Fruit fly (Drosophila melanogaster) whole organism, embryonic: ENCODE measurements around the gene ash1.

Experiments
- BtbVII ChIP-seq: fragments of 200-800 bp; sonication (Bioruptor generic); optimal IDR thresholded peaks from 3 replicates; lab custom pipeline; 2017; ENCODE audit warnings: missing biosample characterization, mild to moderate bottlenecking, missing genetic modification characterization
- CG10209 ChIP-seq: fragments of 200-800 bp; sonication (Bioruptor generic); optimal IDR thresholded peaks from 3 replicates; lab custom pipeline; 2017; ENCODE audit warnings: missing biosample characterization, mild to moderate bottlenecking, missing genetic modification characterization, missing genetic modification reagents
- CG10431 ChIP-seq: fragments of 200-800 bp; sonication (Bioruptor generic); optimal IDR thresholded peaks from 3 replicates; lab custom pipeline; 2018; ENCODE audit warnings: missing biosample characterization, mild to moderate bottlenecking, missing genetic modification characterization
- CG11560 ChIP-seq: fragments of 200-800 bp; sonication (Bioruptor generic); IDR thresholded peaks from 3 replicates; pipeline ENCODE4 v1.3.6; 2022; ENCODE audit warnings: missing biosample characterization, missing genetic modification characterization
- CG11695 ChIP-seq: fragments of 200-800 bp; sonication (Bioruptor generic); IDR thresholded peaks from 3 replicates; pipeline ENCODE4 v1.3.6; 2022; ENCODE audit warnings: missing biosample characterization, missing genetic modification characterization
- CG12659 ChIP-seq: fragments of 200-800 bp; sonication (Bioruptor generic); optimal IDR thresholded peaks from 3 replicates; lab custom pipeline; 2017; ENCODE audit warnings: mild to moderate bottlenecking, missing biosample characterization, missing genetic modification reagents, missing genetic modification characterization
- CG14050 ChIP-seq: fragments of 200-800 bp; sonication (Bioruptor generic); IDR thresholded peaks from 3 replicates; pipeline ENCODE4 v1.3.6; 2022; ENCODE audit warnings: missing biosample characterization, missing genetic modification characterization
- CG15269 ChIP-seq: fragments of 200-800 bp; sonication (Bioruptor generic); optimal IDR thresholded peaks from 2 replicates; lab custom pipeline; 2018; ENCODE audit warnings: missing biosample characterization, mild to moderate bottlenecking, missing genetic modification characterization, moderate library complexity
- CG15479 ChIP-seq: fragments of 200-800 bp; sonication (Bioruptor generic); optimal IDR thresholded peaks from 3 replicates; lab custom pipeline; 2019; ENCODE audit warnings: missing biosample characterization, mild to moderate bottlenecking, missing genetic modification characterization, moderate library complexity
- CG1603 ChIP-seq: fragments of 200-800 bp; sonication (Bioruptor generic); optimal IDR thresholded peaks from 2 replicates; lab custom pipeline; 2019; ENCODE audit warnings: missing biosample characterization, mild to moderate bottlenecking, missing genetic modification characterization, moderate library complexity
- CG16815 ChIP-seq: fragments of 200-800 bp; sonication (Bioruptor generic); optimal IDR thresholded peaks from 3 replicates; lab custom pipeline; 2017; ENCODE audit warnings: missing biosample characterization, mild to moderate bottlenecking, missing genetic modification characterization
- CG2116 ChIP-seq: fragments of 200-800 bp; sonication (Bioruptor generic); optimal IDR thresholded peaks from 3 replicates; lab custom pipeline; 2018; ENCODE audit warnings: missing biosample characterization, mild to moderate bottlenecking, missing genetic modification characterization
- CG31224 ChIP-seq: fragments of 200-800 bp; sonication (Bioruptor generic); IDR thresholded peaks from 2 replicates; pipeline ENCODE4 v1.3.6; 2022; ENCODE audit warnings: missing biosample characterization, missing genetic modification characterization
- CG31441 ChIP-seq: fragments of 200-800 bp; sonication (Bioruptor generic); IDR thresholded peaks from 2 replicates; pipeline ENCODE4 v1.3.6; 2022; ENCODE audit warnings: missing biosample characterization, missing genetic modification characterization
- CG3281 ChIP-seq: fragments of 200-800 bp; sonication (Bioruptor generic); optimal IDR thresholded peaks from 3 replicates; lab custom pipeline; 2017; ENCODE audit warnings: missing biosample characterization, mild to moderate bottlenecking, missing genetic modification characterization
- CG3847 ChIP-seq: fragments of 200-800 bp; sonication (Bioruptor generic); IDR thresholded peaks from 2 replicates; pipeline ENCODE4 v1.3.6; 2022; ENCODE audit warnings: missing biosample characterization, missing genetic modification characterization
- CG4424 ChIP-seq: fragments of 200-800 bp; sonication (Bioruptor generic); optimal IDR thresholded peaks from 3 replicates; lab custom pipeline; 2016; ENCODE audit warnings: missing biosample characterization, missing genetic modification characterization
- CG4820 ChIP-seq: fragments of 200-800 bp; sonication (Bioruptor generic); optimal IDR thresholded peaks from 3 replicates; lab custom pipeline; 2016; ENCODE audit warnings: missing biosample characterization, missing genetic modification characterization
- CG6654 ChIP-seq: fragments of 200-800 bp; sonication (Bioruptor generic); optimal IDR thresholded peaks from 2 replicates; lab custom pipeline; 2017; ENCODE audit warnings: missing biosample characterization, mild to moderate bottlenecking, missing genetic modification characterization
- CG6854 ChIP-seq: fragments of 200-800 bp; sonication (Bioruptor generic); optimal IDR thresholded peaks from 3 replicates; lab custom pipeline; 2017; ENCODE audit warnings: missing biosample characterization, mild to moderate bottlenecking, missing genetic modification characterization
- CG7745 ChIP-seq: fragments of 200-800 bp; sonication (Bioruptor generic); optimal IDR thresholded peaks from 2 replicates; lab custom pipeline; 2018; ENCODE audit warnings: missing biosample characterization, mild to moderate bottlenecking, missing genetic modification characterization, moderate library complexity
- CG9797 ChIP-seq: fragments of 200-800 bp; sonication (Bioruptor generic); optimal IDR thresholded peaks from 3 replicates; lab custom pipeline; 2018; ENCODE audit warnings: missing biosample characterization, mild to moderate bottlenecking, missing genetic modification characterization
- Dad ChIP-seq: fragments of 200-800 bp; sonication (Bioruptor generic); optimal IDR thresholded peaks from 3 replicates; lab custom pipeline; 2016; ENCODE audit warnings: missing biosample characterization, missing genetic modification characterization
- Dek ChIP-seq: fragments of 200-800 bp; sonication (Bioruptor generic); optimal IDR thresholded peaks from 3 replicates; lab custom pipeline; 2019; ENCODE audit warnings: missing biosample characterization, mild to moderate bottlenecking, missing genetic modification characterization, moderate library complexity
- Dip2 ChIP-seq: fragments of 200-800 bp; sonication (Bioruptor generic); IDR thresholded peaks from 2 replicates; pipeline ENCODE4 v1.3.6; 2022; ENCODE audit warnings: missing biosample characterization, missing genetic modification characterization
- Eip74EF ChIP-seq, 2 experiments: fragments of 200-800 bp in 1 of 2; fragments of >200 bp in 1 of 2; sonication (Bioruptor generic) in 1 of 2; optimal IDR thresholded peaks; 2 replicates each; lab custom pipeline; 2017 to 2019; ENCODE audit warnings: missing biosample characterization in 2 of 2, missing genetic modification characterization in 2 of 2, mild to moderate bottlenecking in 1 of 2, moderate library complexity in 1 of 2
- Elba2 ChIP-seq: fragments of 200-800 bp; sonication (Bioruptor generic); optimal IDR thresholded peaks from 3 replicates; lab custom pipeline; 2016; ENCODE audit warnings: missing biosample characterization, missing genetic modification characterization
- HHEX ChIP-seq: fragments of 200-800 bp; sonication (Bioruptor generic); optimal IDR thresholded peaks from 3 replicates; lab custom pipeline; 2017; ENCODE audit warnings: missing biosample characterization, mild to moderate bottlenecking, missing genetic modification characterization, missing genetic modification reagents
- HLH4C ChIP-seq: fragments of 200-800 bp; sonication (Bioruptor generic); IDR thresholded peaks from 3 replicates; pipeline ENCODE4 v1.3.6; 2022; ENCODE audit warnings: missing biosample characterization, missing genetic modification characterization; ENCODE audit not compliant: partially characterized antibody
- Opbp ChIP-seq: fragments of 200-800 bp; sonication (Bioruptor generic); IDR thresholded peaks from 3 replicates; pipeline ENCODE4 v1.3.6; 2022; ENCODE audit warnings: missing biosample characterization, missing genetic modification characterization; ENCODE audit not compliant: partially characterized antibody
- Six4 ChIP-seq: fragments of 200-800 bp; sonication (Bioruptor generic); optimal IDR thresholded peaks from 2 replicates; lab custom pipeline; 2016; ENCODE audit warnings: missing biosample characterization, missing genetic modification characterization
- Spps ChIP-seq: fragments of 200-800 bp; sonication (Bioruptor generic); optimal IDR thresholded peaks from 2 replicates; lab custom pipeline; 2018; ENCODE audit warnings: missing biosample characterization, mild to moderate bottlenecking, missing genetic modification characterization
- amos ChIP-seq: fragments of 200-800 bp; sonication (Bioruptor generic); IDR thresholded peaks from 2 replicates; pipeline ENCODE4 v1.3.6; 2022; ENCODE audit warnings: missing biosample characterization, missing genetic modification characterization; ENCODE audit not compliant: partially characterized antibody
- dmrt11E ChIP-seq: fragments of 200-800 bp; sonication (Bioruptor generic); optimal IDR thresholded peaks from 3 replicates; lab custom pipeline; 2018; ENCODE audit warnings: missing biosample characterization, mild to moderate bottlenecking, missing genetic modification characterization, moderate library complexity
- exex ChIP-seq: fragments of 200-800 bp; sonication (Bioruptor generic); optimal IDR thresholded peaks from 4 replicates; lab custom pipeline; 2018; ENCODE audit warnings: missing biosample characterization, mild to moderate bottlenecking, missing genetic modification characterization, moderate library complexity
- fd96Cb ChIP-seq: fragments of 200-800 bp; sonication (Bioruptor generic); optimal IDR thresholded peaks from 2 replicates; lab custom pipeline; 2018; ENCODE audit warnings: missing biosample characterization, mild to moderate bottlenecking, missing genetic modification characterization, moderate library complexity
- fu2 ChIP-seq: fragments of 200-800 bp; sonication (Bioruptor generic); optimal IDR thresholded peaks from 2 replicates; lab custom pipeline; 2016; ENCODE audit warnings: missing biosample characterization, missing genetic modification characterization
- ind ChIP-seq: fragments of 200-800 bp; sonication (Bioruptor generic); optimal IDR thresholded peaks from 3 replicates; lab custom pipeline; 2016; ENCODE audit warnings: missing biosample characterization, missing genetic modification characterization
- lab ChIP-seq: fragments of 200-800 bp; sonication (Bioruptor generic); optimal IDR thresholded peaks from 3 replicates; lab custom pipeline; 2017; ENCODE audit warnings: missing biosample characterization, missing genetic modification characterization, mild to moderate bottlenecking, moderate library complexity, missing genetic modification reagents
- nerfin-1 ChIP-seq: fragments of 200-800 bp; sonication (Bioruptor generic); optimal IDR thresholded peaks from 3 replicates; lab custom pipeline; 2019; ENCODE audit warnings: missing biosample characterization, mild to moderate bottlenecking, missing genetic modification characterization, moderate library complexity
- odd ChIP-seq: fragments of 200-800 bp; sonication (Bioruptor generic); optimal IDR thresholded peaks from 2 replicates; lab custom pipeline; 2017; ENCODE audit warnings: missing biosample characterization, mild to moderate bottlenecking, missing genetic modification characterization
- psq ChIP-seq: fragments of 200-800 bp; sonication (Bioruptor generic); optimal IDR thresholded peaks from 2 replicates; lab custom pipeline; 2017; ENCODE audit warnings: missing biosample characterization, missing genetic modification characterization
- sd ChIP-seq: fragments of 200-800 bp; sonication (Bioruptor generic); optimal IDR thresholded peaks from 3 replicates; lab custom pipeline; 2018; ENCODE audit warnings: missing biosample characterization, mild to moderate bottlenecking, missing genetic modification characterization, moderate library complexity
- sob ChIP-seq: fragments of 200-800 bp; sonication (Bioruptor generic); IDR thresholded peaks from 2 replicates; pipeline ENCODE4 v1.3.6; 2022; ENCODE audit warnings: missing biosample characterization, missing genetic modification characterization
- tin ChIP-seq: fragments of 200-800 bp; sonication (Bioruptor generic); optimal IDR thresholded peaks from 3 replicates; lab custom pipeline; 2016; ENCODE audit warnings: missing biosample characterization, missing genetic modification characterization
- twi ChIP-seq: fragments of 200-800 bp; optimal IDR thresholded peaks from 2 replicates; lab custom pipeline; 2019; ENCODE audit warnings: missing biosample characterization, mild to moderate bottlenecking, missing genetic modification characterization, moderate library complexity
- unpg ChIP-seq: fragments of 200-800 bp; sonication (Bioruptor generic); optimal IDR thresholded peaks from 3 replicates; lab custom pipeline; 2018; ENCODE audit warnings: missing biosample characterization, mild to moderate bottlenecking, missing genetic modification characterization, moderate library complexity
- wor ChIP-seq: fragments of 200-800 bp; sonication (Bioruptor generic); IDR thresholded peaks from 2 replicates; pipeline ENCODE4 v1.3.6; 2022; ENCODE audit warnings: missing biosample characterization, missing genetic modification characterization
- zen2 ChIP-seq: fragments of 200-800 bp; sonication (Bioruptor generic); IDR thresholded peaks from 3 replicates; pipeline ENCODE4 v1.3.6; 2022; ENCODE audit warnings: missing biosample characterization, missing genetic modification characterization; ENCODE audit not compliant: partially characterized antibody

Gene ash1

dm6 chr3L:19598369-19599148, at the start of gene ash1, which contains the start of gene Taf6 (continued):
- TF ChIP-seq HLH4C (GFP tag; lab: Robert Waterston, UW) (peak; percentile 56), CG6854 (GFP tag; lab: Kevin White, UChicago) (no peak), CG11560 (tag; lab: Robert Waterston, UW) (no peak), Dek (tag; lab: Kevin White, UChicago) (no peak), Eip74EF (GFP tag; optimal IDR thresholded peaks at IDR 0.05; lab: Kevin White, UChicago) (no peak), Spps (tag; lab: Kevin White, UChicago) (no peak), exex (tag; lab: Kevin White, UChicago) (no peak), Dad (no peak), CG6654 (no peak), CG14050 (GFP tag; lab: Robert Waterston, UW) (no peak), amos (GFP tag; lab: Robert Waterston, UW) (peak; percentile 72), Six4 (GFP tag; lab: Kevin White, UChicago) (no peak), fd96Cb (tag; lab: Kevin White, UChicago) (no peak), CG31441 (no peak), CG12659 (GFP tag; lab: Kevin White, UChicago) (peak; percentile 79), sd (tag; lab: Kevin White, UChicago) (no peak), Opbp (GFP tag; lab: Robert Waterston, UW) (no peak), CG9797 (GFP tag; lab: Kevin White, UChicago) (peak; percentile 91), unpg (GFP tag; lab: Kevin White, UChicago) (no peak), ind (GFP tag; lab: Kevin White, UChicago) (no peak), HHEX (no peak), fu2 (GFP tag; lab: Kevin White, UChicago) (no peak), CG10209 (GFP tag; lab: Kevin White, UChicago) (no peak), CG10431 (GFP tag; lab: Kevin White, UChicago) (no peak), nerfin-1 (tag; lab: Kevin White, UChicago) (peak; percentile 90), CG2116 (GFP tag; lab: Kevin White, UChicago) (peak; percentile 44), odd (no peak), tin (no peak), Elba2 (GFP tag; lab: Kevin White, UChicago) (peak; percentile 41), CG16815 (GFP tag; lab: Kevin White, UChicago) (no peak), CG15269 (tag; lab: Kevin White, UChicago) (no peak), CG1603 (tag; lab: Kevin White, UChicago) (no peak), CG15479 (GFP tag; lab: Kevin White, UChicago) (peak; percentile 37), BtbVII (GFP tag; lab: Kevin White, UChicago) (no peak), zen2 (GFP tag; lab: Robert Waterston, UW) (no peak), Dip2 (no peak), wor (no peak), CG3847 (GFP tag; lab: Robert Waterston, UW) (peak; percentile 29; the same call in 1 of the 2 replicates), psq (GFP tag; lab: Kevin White, UChicago) (no peak), twi (tag; lab: Kevin White, UChicago) (no peak), CG4820 (GFP tag; lab: Kevin White, UChicago) (no peak), lab (GFP tag; lab: Kevin White, UChicago) (no peak), CG3281 (GFP tag; lab: Kevin White, UChicago) (no peak), sob (GFP tag; lab: Robert Waterston, UW) (no peak), CG11695 (GFP tag; lab: Robert Waterston, UW) (no peak), CG7745 (tag; lab: Kevin White, UChicago) (no peak), dmrt11E (tag; lab: Kevin White, UChicago) (peak; percentile 11), CG31224 (GFP tag; lab: Robert Waterston, UW) (no peak), CG4424 (GFP tag; lab: Kevin White, UChicago) (no peak)
